Fruit fly (Drosophila melanogaster): ENCODE data around the gene CG15576.

The CG15576 gene

DNA sequence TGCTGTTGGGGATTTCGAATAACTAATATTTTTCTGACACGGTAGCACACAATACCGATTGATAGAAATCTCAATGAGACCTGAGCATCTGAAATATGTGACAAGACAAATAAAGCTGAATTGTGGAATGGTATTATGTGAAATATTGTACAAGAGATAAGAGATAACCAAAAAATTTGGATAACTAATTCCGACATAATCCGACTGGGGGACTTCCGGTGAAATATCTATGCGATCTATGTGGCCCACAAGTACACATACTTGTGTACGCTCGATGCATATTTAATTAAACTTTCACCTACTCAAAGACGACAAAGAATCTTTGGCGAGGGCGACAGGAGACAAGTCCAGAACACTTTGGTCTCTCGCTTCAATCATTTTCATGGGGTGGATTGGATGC is at the start of gene CG15576:
Gene CG15576, minus strand, starts transcription at position 101 of the 400 bp plus-strand sequence.
- TF ChIP-seq usp (GFP tag; optimal IDR thresholded peaks at IDR 0.05) (no peak), Dll (optimal IDR thresholded peaks at IDR 0.05) (no peak), EcR (GFP tag; optimal IDR thresholded peaks at IDR 0.05) (no peak), psq (optimal IDR thresholded peaks at IDR 0.05) (no peak), CG8478 (optimal IDR thresholded peaks at IDR 0.05) (no peak)

DNA sequence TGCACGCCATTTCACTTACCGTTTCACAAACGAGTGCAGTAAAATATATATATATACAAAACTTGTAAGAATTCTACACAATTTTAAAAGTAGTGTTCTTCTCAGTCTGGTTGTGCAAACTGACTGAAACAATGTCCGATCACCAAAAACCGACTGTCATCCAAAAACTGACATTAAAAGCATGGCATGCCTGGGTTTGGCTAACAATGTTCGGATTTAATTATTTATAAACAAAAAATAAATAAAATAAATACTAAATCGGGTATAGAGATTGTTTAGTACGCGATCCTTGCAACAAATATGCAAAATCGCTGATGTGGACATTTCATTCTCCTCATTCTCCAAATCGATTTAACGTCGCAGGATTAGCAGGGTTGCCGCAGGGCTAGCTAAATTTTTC is 49.7 kb upstream of the CG15576 start, which contains the start of gene CG12692:
Gene CG12692, minus strand, starts transcription at position 101 of the 400 bp plus-strand sequence.
- no peak for TF ChIP-seq psq (optimal IDR thresholded peaks at IDR 0.05)
- TF ChIP-seq pan (optimal IDR thresholded peaks at IDR 0.05), result no peak
- TF ChIP-seq CG8478 (optimal IDR thresholded peaks at IDR 0.05), result no peak
- no peak for TF ChIP-seq Dll (optimal IDR thresholded peaks at IDR 0.05)
- TF ChIP-seq EcR (GFP tag; optimal IDR thresholded peaks at IDR 0.05), result no peak

DNA sequence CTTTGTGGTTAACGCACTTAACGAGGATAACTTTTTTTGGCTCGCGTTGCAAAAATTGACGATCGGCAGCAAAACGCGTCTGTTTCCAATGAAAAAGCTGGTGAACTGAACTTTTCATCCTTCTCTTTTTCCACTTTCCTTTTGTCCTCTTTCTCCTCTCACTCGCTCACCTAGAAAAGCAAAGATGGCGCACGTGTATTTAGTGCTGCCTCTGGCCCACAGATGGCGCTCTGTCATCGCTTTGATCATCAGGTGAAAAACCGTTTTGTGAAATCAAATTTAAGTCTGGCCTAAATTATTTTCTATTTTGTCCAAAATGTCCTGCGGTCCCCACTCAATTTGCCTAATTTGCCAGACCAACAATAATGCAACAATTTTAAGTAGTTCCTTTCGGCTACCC is 40.8 kb upstream of the CG15576 start:
- TF ChIP-seq CG8478 (optimal IDR thresholded peaks at IDR 0.05), result no peak
- no peak for TF ChIP-seq EcR (GFP tag; optimal IDR thresholded peaks at IDR 0.05)
- no peak for TF ChIP-seq pan (optimal IDR thresholded peaks at IDR 0.05)
- no peak for TF ChIP-seq usp (GFP tag; optimal IDR thresholded peaks at IDR 0.05)
- TF ChIP-seq psq (optimal IDR thresholded peaks at IDR 0.05), result no peak
- no peak for TF ChIP-seq Dll (optimal IDR thresholded peaks at IDR 0.05)

DNA sequence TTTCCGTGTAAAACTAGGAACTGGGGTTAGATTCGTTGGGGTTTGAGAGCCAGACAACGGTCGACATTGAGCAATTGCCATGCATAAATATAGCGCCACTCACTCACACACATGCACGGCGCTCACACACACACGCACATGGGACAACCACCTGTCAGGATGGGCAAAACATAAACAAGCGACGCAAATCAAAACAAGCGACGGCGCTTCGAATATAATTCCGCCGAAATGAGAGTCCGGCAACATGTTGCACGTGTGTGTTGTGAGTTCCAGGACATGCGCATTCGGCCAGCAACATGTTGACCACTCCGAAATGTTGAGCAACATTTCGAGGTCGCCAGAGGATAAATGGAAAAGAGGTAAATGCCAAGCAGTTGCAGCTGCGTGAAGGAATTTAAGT is 28.2 kb upstream of the CG15576 start:
- TF ChIP-seq pan (optimal IDR thresholded peaks at IDR 0.05) (no peak), usp (GFP tag; optimal IDR thresholded peaks at IDR 0.05) (no peak), CG8478 (optimal IDR thresholded peaks at IDR 0.05) (no peak), psq (optimal IDR thresholded peaks at IDR 0.05) (no peak), Dll (optimal IDR thresholded peaks at IDR 0.05) (no peak), EcR (GFP tag; optimal IDR thresholded peaks at IDR 0.05) (no peak)

DNA sequence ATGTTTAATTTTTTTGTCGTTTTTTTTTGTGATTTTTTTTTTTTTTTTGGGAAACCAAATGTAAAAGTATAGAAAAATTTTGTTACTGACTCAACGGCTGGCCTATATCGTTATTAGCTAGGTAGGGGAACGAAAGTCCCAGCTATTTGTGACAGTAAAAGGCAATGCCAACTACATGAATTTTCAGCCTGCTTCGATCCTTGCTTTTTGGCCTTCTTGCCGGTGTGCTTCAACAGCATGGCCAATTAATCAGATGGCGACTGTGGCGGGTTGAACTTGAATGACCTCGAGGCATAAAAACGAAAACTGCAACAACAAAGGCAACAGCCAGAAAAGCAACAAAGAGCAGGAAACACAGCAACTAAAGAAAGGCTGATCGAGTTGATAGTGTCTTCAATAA is 25.3 kb upstream of the CG15576 start, which contains the start of gene CG15578:
Gene CG15578, minus strand, starts transcription at position 101 of the 400 bp plus-strand sequence.
- TF ChIP-seq psq (optimal IDR thresholded peaks at IDR 0.05) (no peak), CG8478 (optimal IDR thresholded peaks at IDR 0.05) (no peak), Dll (optimal IDR thresholded peaks at IDR 0.05) (no peak), usp (GFP tag; optimal IDR thresholded peaks at IDR 0.05) (no peak), pan (optimal IDR thresholded peaks at IDR 0.05) (no peak), EcR (GFP tag; optimal IDR thresholded peaks at IDR 0.05) (no peak)

DNA sequence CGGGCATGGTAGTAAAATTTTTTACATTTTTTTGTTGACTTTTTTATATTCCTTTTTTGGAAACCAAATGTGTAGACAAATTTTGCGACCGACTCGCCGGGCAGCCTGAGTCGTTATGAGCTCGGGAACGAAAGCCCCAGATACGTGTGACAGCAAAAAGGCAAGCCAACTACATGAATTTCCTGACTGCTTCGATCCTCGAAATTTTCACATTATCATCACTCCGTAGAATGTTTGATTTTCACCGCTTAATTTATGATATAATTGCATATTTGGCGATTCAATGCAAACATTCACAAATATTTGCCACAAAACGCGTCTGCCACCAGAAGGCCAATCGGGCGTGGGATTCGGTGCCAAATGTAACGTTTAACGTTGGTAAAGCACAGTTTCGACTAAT is 24.3 kb upstream of the CG15576 start, which contains the start of gene CG15577:
Gene CG15577, minus strand, starts transcription at position 101 of the 400 bp plus-strand sequence.
- TF ChIP-seq usp (GFP tag; optimal IDR thresholded peaks at IDR 0.05) (no peak), pan (optimal IDR thresholded peaks at IDR 0.05) (no peak), EcR (GFP tag; optimal IDR thresholded peaks at IDR 0.05) (no peak), CG8478 (optimal IDR thresholded peaks at IDR 0.05) (no peak), psq (optimal IDR thresholded peaks at IDR 0.05) (no peak), Dll (optimal IDR thresholded peaks at IDR 0.05) (no peak)

DNA sequence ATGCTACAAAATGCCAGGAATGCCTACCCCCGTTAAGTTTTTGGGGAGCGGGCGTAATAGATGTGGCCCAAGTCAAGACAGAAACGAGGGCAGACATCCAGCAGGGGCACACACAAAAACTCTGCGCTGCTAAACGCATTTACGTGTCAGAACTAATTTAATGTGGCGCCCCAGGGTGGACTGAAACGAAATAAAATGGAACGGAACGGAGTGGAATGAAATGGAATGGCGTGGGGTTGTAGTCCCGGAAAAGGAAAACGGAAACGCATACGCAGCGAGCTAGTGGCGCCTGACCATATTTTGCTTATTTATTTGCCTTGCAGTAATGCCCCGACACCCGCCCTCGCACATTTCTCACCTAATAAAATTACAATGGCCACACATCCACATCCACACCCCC is 20.9 kb upstream of the CG15576 start:
- TF ChIP-seq pan (optimal IDR thresholded peaks at IDR 0.05) (no peak), Dll (optimal IDR thresholded peaks at IDR 0.05) (no peak), CG8478 (optimal IDR thresholded peaks at IDR 0.05) (no peak), psq (optimal IDR thresholded peaks at IDR 0.05) (no peak), EcR (GFP tag; optimal IDR thresholded peaks at IDR 0.05) (no peak), usp (GFP tag; optimal IDR thresholded peaks at IDR 0.05) (no peak)

DNA sequence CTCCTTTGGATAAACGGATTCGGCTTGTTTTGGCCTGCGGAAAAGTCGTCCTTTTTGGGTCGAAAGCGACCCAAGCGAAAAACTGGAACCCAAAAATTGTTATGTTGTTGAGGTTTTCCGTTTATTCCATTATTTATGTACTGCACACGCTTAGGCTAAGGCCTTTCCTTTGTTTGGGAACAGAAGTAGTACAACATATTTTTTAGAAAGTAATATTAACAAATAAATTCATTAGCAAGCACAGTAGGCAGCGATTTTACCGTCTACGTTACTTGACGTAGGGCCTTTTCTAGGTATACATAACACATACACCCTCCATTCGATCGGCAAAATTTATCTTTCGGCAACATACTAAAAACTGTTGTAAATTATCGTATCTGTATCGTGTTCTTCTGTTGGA is 15.8 kb upstream of the CG15576 start, which contains the start of gene CG15572:
Gene CG15572, plus strand, starts transcription at position 301 of the 400 bp plus-strand sequence.
- TF ChIP-seq CG8478 (optimal IDR thresholded peaks at IDR 0.05), result no peak
- no peak for TF ChIP-seq EcR (GFP tag; optimal IDR thresholded peaks at IDR 0.05)
- no peak for TF ChIP-seq pan (optimal IDR thresholded peaks at IDR 0.05)
- TF ChIP-seq Dll (optimal IDR thresholded peaks at IDR 0.05), result no peak
- no peak for TF ChIP-seq psq (optimal IDR thresholded peaks at IDR 0.05)
- no peak for TF ChIP-seq usp (GFP tag; optimal IDR thresholded peaks at IDR 0.05)

DNA sequence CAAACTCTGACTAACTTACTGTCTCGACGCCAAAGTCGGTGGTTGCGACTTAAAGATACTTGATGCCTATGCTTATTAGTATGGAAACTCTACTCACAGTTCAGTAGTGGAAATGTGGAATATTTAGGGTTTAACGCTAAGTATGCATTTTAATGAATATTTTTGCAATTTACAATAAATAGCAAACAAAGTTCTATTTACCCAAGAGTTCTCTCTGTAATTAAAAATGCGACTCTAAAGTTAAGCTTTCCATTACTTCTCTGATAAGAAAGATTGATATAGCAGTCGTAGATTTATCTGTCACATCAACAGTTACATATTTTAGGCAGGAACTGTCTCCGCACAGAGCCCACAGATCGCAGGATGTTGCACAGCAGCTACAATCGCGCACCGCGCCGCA is 13.2 kb upstream of the CG15576 start, which contains the start of gene CG12691:
Gene CG12691, plus strand, starts transcription at position 301 of the 400 bp plus-strand sequence.
- TF ChIP-seq psq (optimal IDR thresholded peaks at IDR 0.05) (no peak), CG8478 (optimal IDR thresholded peaks at IDR 0.05) (no peak), EcR (GFP tag; optimal IDR thresholded peaks at IDR 0.05) (no peak), usp (GFP tag; optimal IDR thresholded peaks at IDR 0.05) (no peak)

DNA sequence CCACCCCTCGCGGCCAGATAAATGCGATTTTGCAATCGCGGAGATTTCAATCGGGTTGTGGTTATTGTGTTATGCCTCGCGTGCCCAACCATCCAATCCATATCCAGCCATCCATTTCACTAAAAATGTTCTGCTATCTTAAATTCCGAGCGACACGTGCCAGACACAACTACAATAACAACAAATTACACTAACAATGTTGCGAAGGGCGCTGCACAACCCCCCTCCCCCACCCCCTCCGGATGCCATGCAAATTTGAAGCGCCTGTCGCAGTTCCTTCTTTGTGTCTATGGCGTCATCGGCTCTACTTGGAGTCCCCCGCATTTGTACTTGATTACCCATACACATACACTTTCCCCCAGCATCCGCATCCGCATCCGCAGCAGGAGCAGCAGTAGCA is 12.7 kb upstream of the CG15576 start:
- TF ChIP-seq usp (GFP tag; optimal IDR thresholded peaks at IDR 0.05), result no peak

DNA sequence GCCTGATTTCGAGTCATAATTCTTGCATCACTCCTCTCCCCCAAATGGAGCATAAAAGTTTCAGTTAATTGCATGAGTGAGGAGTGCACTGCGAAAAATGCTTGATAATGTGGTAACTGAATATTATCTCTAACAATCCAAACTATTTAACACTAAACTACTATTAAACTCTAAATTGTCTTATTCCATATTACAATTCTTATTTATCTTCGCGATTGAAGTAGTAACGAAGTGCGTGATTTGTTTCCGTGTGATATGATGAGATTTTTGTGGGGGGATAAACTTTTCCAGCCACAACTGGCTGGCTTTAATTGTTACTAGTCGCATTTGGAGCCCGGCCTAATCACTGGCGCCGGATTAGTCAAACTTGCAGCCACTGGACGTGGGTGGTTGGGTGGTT is 11.7 kb upstream of the CG15576 start:
- no peak for TF ChIP-seq usp (GFP tag; optimal IDR thresholded peaks at IDR 0.05)
- TF ChIP-seq psq (optimal IDR thresholded peaks at IDR 0.05), result no peak
- TF ChIP-seq pan (optimal IDR thresholded peaks at IDR 0.05), result no peak
- TF ChIP-seq CG8478 (optimal IDR thresholded peaks at IDR 0.05), result no peak
- no peak for TF ChIP-seq Dll (optimal IDR thresholded peaks at IDR 0.05)
- no peak for TF ChIP-seq EcR (GFP tag; optimal IDR thresholded peaks at IDR 0.05)

DNA sequence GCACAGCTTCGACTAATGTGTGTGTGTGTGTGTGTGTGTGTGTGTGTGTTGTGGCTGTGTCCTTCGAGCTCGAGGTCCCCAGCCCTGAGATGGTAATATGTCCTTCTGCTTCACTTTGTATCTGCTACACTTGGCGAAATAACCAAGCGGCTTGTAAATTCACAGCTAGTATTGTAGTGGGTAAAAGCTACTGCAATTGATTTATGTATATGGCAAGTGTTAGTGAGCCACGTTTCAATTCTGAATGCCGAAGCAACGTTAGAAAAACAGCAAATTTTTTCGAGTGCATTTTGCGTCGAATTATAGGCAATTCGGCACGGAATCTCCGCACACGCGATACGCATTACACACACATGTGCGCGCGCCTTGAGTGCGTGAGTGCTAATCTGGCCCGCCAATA is 10.1 kb upstream of the CG15576 start:
- TF ChIP-seq CG8478 (optimal IDR thresholded peaks at IDR 0.05), result no peak
- no peak for TF ChIP-seq psq (optimal IDR thresholded peaks at IDR 0.05)
- TF ChIP-seq EcR (GFP tag; optimal IDR thresholded peaks at IDR 0.05), result no peak

DNA sequence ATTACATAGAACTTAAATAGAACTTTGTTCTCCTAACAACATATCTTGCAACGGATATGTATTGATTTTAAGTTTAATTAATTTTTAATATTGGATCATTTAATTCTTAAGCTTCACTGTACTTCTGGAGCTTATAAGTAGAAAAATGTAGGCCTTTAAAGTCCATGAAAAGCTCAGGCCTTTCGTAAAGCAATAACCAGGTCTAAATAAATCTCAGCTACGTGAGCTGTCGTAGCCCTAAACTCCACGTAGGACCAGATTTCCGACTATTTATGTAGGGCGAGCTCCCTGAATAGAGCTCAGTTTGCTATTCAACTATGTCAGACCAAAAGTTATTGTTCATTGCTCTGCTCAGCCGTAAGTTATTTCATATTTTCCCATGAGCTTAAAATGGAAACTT is 4.5 kb downstream of the CG15576 start, which contains the start of gene CG43135:
Gene CG43135, plus strand, starts transcription at position 301 of the 400 bp plus-strand sequence.
- TF ChIP-seq EcR (GFP tag; optimal IDR thresholded peaks at IDR 0.05), result no peak
- TF ChIP-seq CG8478 (optimal IDR thresholded peaks at IDR 0.05), result no peak
- no peak for TF ChIP-seq psq (optimal IDR thresholded peaks at IDR 0.05)
- no peak for TF ChIP-seq pan (optimal IDR thresholded peaks at IDR 0.05)
- no peak for TF ChIP-seq usp (GFP tag; optimal IDR thresholded peaks at IDR 0.05)
- TF ChIP-seq Dll (optimal IDR thresholded peaks at IDR 0.05), result no peak

Measured in whole organism.